Fruit fly (Drosophila melanogaster) whole organism, pupa: Measurements from ENCODE around the gene SLC22A.
A peak's percentile ranks its signal among the peaks of the same experiment; 100 is the strongest.

ENCODE experiments used
- CG10348 ChIP-seq: fragments of 200-800 bp; sonication (Bioruptor generic); IDR thresholded peaks from 2 replicates; pipeline ENCODE4 v1.3.6; 2022; ENCODE audit warnings: missing biosample characterization, missing genetic modification characterization
- CG12605 ChIP-seq: fragments of 200-800 bp; sonication (Bioruptor generic); IDR thresholded peaks from 2 replicates; pipeline ENCODE4 v1.3.6; 2022; ENCODE audit warnings: missing biosample characterization, missing genetic modification characterization
- CG13204 ChIP-seq: fragments of 200-800 bp; sonication (Bioruptor generic); optimal IDR thresholded peaks from 2 replicates; lab custom pipeline; 2018; ENCODE audit warnings: missing biosample characterization, mild to moderate bottlenecking, missing genetic modification characterization, moderate library complexity
- CG14655 ChIP-seq: fragments of 200-800 bp; sonication (Bioruptor generic); optimal IDR thresholded peaks from 3 replicates; lab custom pipeline; 2017; ENCODE audit warnings: mild to moderate bottlenecking, missing biosample characterization, missing genetic modification reagents, missing genetic modification characterization
- CG15710 ChIP-seq: fragments of 200-800 bp; sonication (Bioruptor generic); optimal IDR thresholded peaks from 2 replicates; lab custom pipeline; 2018; ENCODE audit warnings: missing biosample characterization, mild to moderate bottlenecking, missing genetic modification characterization, moderate library complexity
- CG17806 ChIP-seq: fragments of 200-800 bp; sonication (Bioruptor generic); optimal IDR thresholded peaks from 2 replicates; lab custom pipeline; 2018; ENCODE audit warnings: missing biosample characterization, mild to moderate bottlenecking, missing genetic modification characterization, moderate library complexity
- CG32121 ChIP-seq: fragments of 200-800 bp; sonication (Bioruptor generic); IDR thresholded peaks from 2 replicates; pipeline ENCODE4 v1.3.6; 2022; ENCODE audit warnings: missing biosample characterization, missing genetic modification characterization
- CG34367 ChIP-seq: fragments of 200-800 bp; sonication (Bioruptor generic); optimal IDR thresholded peaks from 2 replicates; lab custom pipeline; 2018; ENCODE audit warnings: missing biosample characterization, mild to moderate bottlenecking, missing genetic modification characterization
- CG4496 ChIP-seq: fragments of 200-800 bp; sonication (Bioruptor generic); IDR thresholded peaks from 3 replicates; pipeline ENCODE4 v1.3.6; 2022; ENCODE audit warnings: missing biosample characterization, missing genetic modification characterization
- CG8159 ChIP-seq: fragments of 200-800 bp; sonication (Bioruptor generic); optimal IDR thresholded peaks from 3 replicates; lab custom pipeline; 2018; ENCODE audit warnings: missing biosample characterization, mild to moderate bottlenecking, missing genetic modification characterization, moderate library complexity
- CG8301 ChIP-seq: fragments of 200-800 bp; sonication (Bioruptor generic); optimal IDR thresholded peaks from 2 replicates; lab custom pipeline; 2018; ENCODE audit warnings: missing biosample characterization, mild to moderate bottlenecking, missing genetic modification characterization
- CG9948 ChIP-seq: fragments of 200-800 bp; sonication (Bioruptor generic); optimal IDR thresholded peaks from 2 replicates; lab custom pipeline; 2018; ENCODE audit warnings: missing biosample characterization, mild to moderate bottlenecking, missing genetic modification characterization, moderate library complexity
- D1 ChIP-seq: fragments of 200-800 bp; sonication (Bioruptor generic); optimal IDR thresholded peaks from 2 replicates; lab custom pipeline; 2018; ENCODE audit warnings: missing biosample characterization, mild to moderate bottlenecking, missing genetic modification characterization, moderate library complexity
- EcR ChIP-seq: fragments of 200-800 bp; sonication (Bioruptor generic); optimal IDR thresholded peaks from 3 replicates; lab custom pipeline; 2019; ENCODE audit warnings: missing biosample characterization, missing genetic modification characterization, mild to moderate bottlenecking, moderate library complexity, missing genetic modification reagents
- Ets98B ChIP-seq: fragments of 200-800 bp; sonication (Bioruptor generic); IDR thresholded peaks from 2 replicates; pipeline ENCODE4 v1.3.6; 2022; ENCODE audit warnings: missing biosample characterization, missing genetic modification characterization
- Pif1A ChIP-seq: fragments of 200-800 bp; sonication (Bioruptor generic); optimal IDR thresholded peaks from 3 replicates; lab custom pipeline; 2016; ENCODE audit warnings: missing biosample characterization, missing genetic modification characterization
- Pif1B ChIP-seq: fragments of 200-800 bp; sonication (Bioruptor generic); optimal IDR thresholded peaks from 3 replicates; lab custom pipeline; 2016; ENCODE audit warnings: missing biosample characterization, missing genetic modification characterization
- Snoo ChIP-seq: fragments of 200-800 bp; sonication (Bioruptor generic); optimal IDR thresholded peaks from 3 replicates; lab custom pipeline; 2017; ENCODE audit warnings: missing biosample characterization, mild to moderate bottlenecking, missing genetic modification characterization, inconsistent platforms
- fd96Ca ChIP-seq: fragments of 200-800 bp; sonication (Bioruptor generic); IDR thresholded peaks from 3 replicates; pipeline ENCODE4 v1.3.6; 2022; ENCODE audit warnings: missing biosample characterization, missing genetic modification characterization
- gl ChIP-seq: fragments of 200-800 bp; sonication (Bioruptor generic); optimal IDR thresholded peaks from 2 replicates; lab custom pipeline; 2018; ENCODE audit warnings: missing biosample characterization, mild to moderate bottlenecking, missing genetic modification characterization
- rn ChIP-seq: fragments of 200-800 bp; sonication (Bioruptor generic); IDR thresholded peaks from 2 replicates; pipeline ENCODE4 v1.3.6; 2022; ENCODE audit warnings: missing biosample characterization, missing genetic modification characterization

SLC22A gene

DNA sequence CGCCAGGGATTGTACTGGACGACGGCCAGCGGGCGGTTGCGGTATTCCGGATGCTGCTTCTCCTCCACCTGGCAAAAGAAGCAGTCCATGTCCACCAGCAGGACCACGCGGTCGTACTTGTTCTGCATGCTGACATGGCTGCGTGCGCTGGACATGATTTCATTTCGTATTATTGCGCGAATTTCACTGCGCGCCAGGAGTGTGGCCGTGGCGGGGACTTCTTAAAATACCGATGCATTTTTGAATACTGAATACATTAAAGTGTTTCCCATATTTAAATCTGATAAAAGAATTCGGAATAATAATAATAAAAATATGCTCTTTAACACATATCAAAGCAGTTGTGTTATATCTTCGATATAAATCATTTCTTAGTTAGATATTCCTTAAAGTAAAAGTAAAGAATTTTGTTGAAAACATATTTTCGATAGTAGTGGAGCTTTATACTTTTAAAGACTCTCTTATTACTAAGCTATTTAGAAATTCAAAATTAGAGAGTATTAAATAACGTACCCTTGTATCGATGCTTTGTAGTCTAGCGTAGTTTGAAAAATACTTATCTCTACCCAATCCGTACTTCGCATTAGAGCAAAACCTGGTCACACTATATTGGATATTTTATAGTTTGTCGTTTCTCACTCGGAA is 7.2 kb downstream of the SLC22A start, which contains the start of the genes PolH and CG14562:
PolH (minus strand) TSS at position 198 of the 645 bp plus-strand sequence.
CG14562 (plus strand) TSS at position 607 of the 645 bp plus-strand sequence.
- TF ChIP-seq rn (GFP tag; lab: Robert Waterston, UW) (no peak), CG8301 (tag; lab: Kevin White, UChicago) (no peak), Ets98B (GFP tag; lab: Robert Waterston, UW) (no peak), CG14655 (no peak), CG15710 (tag; lab: Kevin White, UChicago) (no peak), CG12605 (no peak)
- TF ChIP-seq, all 21 proteins: peak for 0

DNA sequence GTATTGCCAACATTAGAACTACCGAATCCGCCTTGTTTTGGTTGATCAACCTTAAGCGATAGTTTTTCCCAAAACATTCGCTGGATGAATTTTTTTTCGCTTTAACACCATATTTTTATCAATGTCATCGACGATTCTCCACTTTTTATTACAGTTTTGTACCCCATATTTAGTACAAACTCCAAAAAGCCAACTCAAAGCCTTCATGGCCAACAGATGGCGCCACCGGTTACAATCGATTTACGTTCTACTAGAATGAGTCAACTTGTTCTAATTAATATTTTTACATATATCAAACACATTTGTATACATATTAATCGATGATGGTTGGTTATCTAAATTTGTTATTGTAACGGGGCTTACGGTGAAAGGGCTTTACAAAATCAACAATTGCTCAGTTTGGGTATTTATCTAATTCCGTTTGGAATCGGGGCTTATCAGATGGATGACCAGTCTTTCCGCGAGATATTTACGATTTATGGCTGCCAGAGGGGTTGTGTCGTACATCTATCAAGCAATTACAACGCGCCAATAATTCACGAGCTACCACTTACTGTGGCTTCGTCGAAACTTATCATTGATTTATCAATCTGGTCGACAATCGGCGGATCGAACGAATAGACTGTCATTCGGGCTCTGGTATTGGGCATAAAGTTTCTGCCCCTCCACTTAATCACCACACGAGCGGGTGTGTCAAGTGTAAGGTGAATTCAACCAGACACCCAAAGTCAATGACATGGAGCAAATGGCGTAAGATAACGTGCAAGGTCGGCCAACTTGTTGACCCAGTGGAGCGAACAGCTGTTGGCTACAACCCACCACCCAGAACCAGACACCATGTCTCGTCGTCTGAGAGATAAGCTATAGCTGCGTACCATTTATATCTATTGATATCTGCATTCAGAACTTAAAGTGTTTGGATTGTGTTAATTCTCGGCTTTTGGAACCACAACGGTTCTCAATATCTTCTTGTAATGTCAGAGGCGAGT is 18.8 kb downstream of the SLC22A start:
- no peak for TF ChIP-seq CG15710 (tag; lab: Kevin White, UChicago)
- TF ChIP-seq CG12605, result no peak
- TF ChIP-seq Pif1B, result no peak
- no peak for TF ChIP-seq EcR
- TF ChIP-seq CG4496 (GFP tag; lab: Robert Waterston, UW), result no peak
- TF ChIP-seq CG34367 (tag; lab: Kevin White, UChicago), result no peak
- TF ChIP-seq D1 (tag; lab: Kevin White, UChicago), result no peak
- TF ChIP-seq CG8301 (tag; lab: Kevin White, UChicago), result no peak

DNA sequence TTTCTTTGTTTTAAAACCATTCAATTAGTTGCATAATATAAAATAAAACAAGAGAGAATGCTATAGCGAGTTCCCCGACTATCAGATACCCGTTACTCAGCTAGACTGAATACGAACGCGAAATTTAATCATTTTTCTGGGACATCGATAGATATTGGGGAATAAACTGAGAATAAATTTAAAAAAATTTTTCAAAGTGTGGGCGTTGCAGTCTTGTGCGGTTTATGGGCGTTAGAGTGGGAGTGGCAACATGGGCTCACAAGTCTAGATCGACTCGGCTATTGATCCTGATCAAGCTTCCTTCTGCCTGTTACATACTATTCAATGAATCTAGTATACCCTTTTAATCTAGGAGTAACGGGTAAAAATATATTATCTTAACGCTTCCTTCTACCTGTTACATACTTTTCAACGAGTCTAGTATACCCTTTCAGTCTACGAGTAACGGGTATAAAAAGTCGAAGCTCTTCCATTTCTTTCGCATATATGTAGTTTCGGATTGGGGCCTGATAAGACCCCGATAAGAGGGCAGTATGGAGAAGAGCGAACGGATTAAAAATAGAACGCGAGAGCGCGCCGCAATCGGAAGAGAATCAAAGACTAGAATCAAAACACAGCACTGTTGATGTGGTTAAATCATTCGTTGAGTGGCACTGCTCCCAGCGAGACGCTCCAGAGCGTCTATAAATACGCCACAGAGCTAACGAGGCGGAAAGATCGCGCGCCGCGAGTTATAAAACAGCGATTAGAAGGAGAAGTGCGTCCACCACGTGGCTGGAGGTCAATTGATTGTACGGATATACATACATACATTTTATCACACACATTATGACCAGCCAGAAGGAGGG is 20.2 kb downstream of the SLC22A start, which contains the start of gene CG7458:
CG7458 (plus strand) TSS at position 637 of the 848 bp plus-strand sequence.
- no peak for TF ChIP-seq CG13204 (GFP tag; lab: Kevin White, UChicago)
- no peak for TF ChIP-seq gl (tag; lab: Kevin White, UChicago)
- peak; percentile 46 for TF ChIP-seq CG8159
- TF ChIP-seq Snoo (tag; lab: Kevin White, UChicago), result no peak
- no peak for TF ChIP-seq CG14655
- TF ChIP-seq CG34367 (tag; lab: Kevin White, UChicago), result no peak
- TF ChIP-seq CG8301 (tag; lab: Kevin White, UChicago), result no peak
- no peak; the same call in none of the 2 replicates for TF ChIP-seq CG32121 (GFP tag; lab: Robert Waterston, UW)
- no peak for TF ChIP-seq CG9948 (tag; lab: Kevin White, UChicago)
- TF ChIP-seq EcR, result peak; percentile 51
- TF ChIP-seq CG17806, result no peak
- no peak for TF ChIP-seq Pif1A
- TF ChIP-seq Pif1B, result no peak
- TF ChIP-seq rn (GFP tag; lab: Robert Waterston, UW), result no peak
- no peak for TF ChIP-seq CG10348 (GFP tag; lab: Robert Waterston, UW)
- TF ChIP-seq D1 (tag; lab: Kevin White, UChicago), result no peak
- TF ChIP-seq fd96Ca, result 0 out of 3 replicates have a peak, but pooled peaks have one; percentile 18
- peak; percentile 33 for TF ChIP-seq CG15710 (tag; lab: Kevin White, UChicago)
- TF ChIP-seq Ets98B (GFP tag; lab: Robert Waterston, UW), result 0 out of 2 replicates have a peak, but pooled peaks have one; percentile 24
- no peak for TF ChIP-seq CG12605
- TF ChIP-seq CG4496 (GFP tag; lab: Robert Waterston, UW), result 0 out of 3 replicates have a peak, but pooled peaks have one; percentile 32

DNA sequence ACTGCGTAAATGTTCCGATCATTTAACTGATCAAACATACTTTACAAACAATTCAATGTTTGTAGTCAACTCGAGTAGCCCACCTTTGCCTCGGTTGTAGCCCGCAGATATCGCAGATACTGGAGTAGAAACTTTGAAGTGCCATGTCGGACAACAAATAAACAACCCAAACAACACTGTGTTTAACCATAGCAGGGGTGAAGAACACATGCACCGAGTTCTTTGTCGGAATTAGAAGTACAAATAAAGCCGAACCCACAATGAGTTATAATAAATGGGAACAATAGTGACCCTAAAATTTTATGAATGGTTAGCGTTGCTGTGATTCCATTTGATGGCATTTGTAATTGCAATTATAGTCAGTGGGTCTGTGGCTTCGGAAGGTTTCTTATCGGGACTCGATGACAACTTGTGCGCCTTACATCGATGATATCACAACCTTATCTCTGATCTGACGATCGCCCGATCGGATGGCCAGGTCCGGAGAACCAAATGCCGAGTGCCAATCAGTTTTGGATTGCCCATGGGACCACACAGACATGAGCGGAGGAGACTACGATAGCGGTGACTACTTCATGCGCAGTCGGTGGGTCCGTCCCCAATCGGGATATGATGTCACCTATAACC is 27.5 kb downstream of the SLC22A start, which contains the start of gene Chs2:
Chs2 (plus strand) TSS at position 510 of the 627 bp plus-strand sequence.
- no peak for TF ChIP-seq EcR
- TF ChIP-seq Snoo (tag; lab: Kevin White, UChicago), result no peak
- no peak for TF ChIP-seq CG14655
- TF ChIP-seq CG13204 (GFP tag; lab: Kevin White, UChicago), result no peak
- no peak for TF ChIP-seq CG8159
- no peak for TF ChIP-seq rn (GFP tag; lab: Robert Waterston, UW)
- no peak for TF ChIP-seq CG8301 (tag; lab: Kevin White, UChicago)
- TF ChIP-seq Ets98B (GFP tag; lab: Robert Waterston, UW), result no peak
- no peak for TF ChIP-seq D1 (tag; lab: Kevin White, UChicago)
- TF ChIP-seq Pif1A, result no peak
- no peak for TF ChIP-seq Pif1B
- TF ChIP-seq CG32121 (GFP tag; lab: Robert Waterston, UW), result no peak
- TF ChIP-seq fd96Ca, result no peak
- TF ChIP-seq CG17806, result no peak
- no peak for TF ChIP-seq CG9948 (tag; lab: Kevin White, UChicago)
- no peak for TF ChIP-seq CG12605
- TF ChIP-seq CG15710 (tag; lab: Kevin White, UChicago), result no peak

DNA sequence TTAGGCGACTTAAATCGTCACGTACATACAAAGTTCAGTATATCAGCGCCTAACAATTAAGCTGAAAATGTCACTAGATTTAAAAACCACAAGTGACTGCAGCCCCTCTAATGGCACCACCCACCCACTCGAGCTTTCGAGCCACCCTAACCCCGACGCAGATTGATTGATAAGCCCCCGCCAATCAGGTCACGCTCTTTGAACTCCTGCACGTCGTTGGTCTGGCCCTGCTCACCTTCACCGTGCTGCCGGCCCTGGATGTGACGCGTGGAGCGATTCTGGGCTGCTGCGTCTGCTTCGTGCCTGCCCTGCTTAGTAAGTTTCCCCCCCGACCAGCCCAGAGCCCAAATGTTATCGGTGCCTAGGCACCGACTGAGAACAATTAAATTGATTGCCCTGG is 28.8 kb downstream of the SLC22A start:
- TF ChIP-seq CG4496 (GFP tag; lab: Robert Waterston, UW) (no peak), gl (tag; lab: Kevin White, UChicago) (no peak), CG9948 (tag; lab: Kevin White, UChicago) (no peak), fd96Ca (no peak), CG34367 (tag; lab: Kevin White, UChicago) (no peak), CG8301 (tag; lab: Kevin White, UChicago) (no peak), Pif1B (no peak), D1 (tag; lab: Kevin White, UChicago) (no peak), CG15710 (tag; lab: Kevin White, UChicago) (no peak), CG32121 (GFP tag; lab: Robert Waterston, UW) (no peak)
